Fruit fly (Drosophila melanogaster): ENCODE data around the gene RpL34a.
A peak's percentile ranks its signal among the peaks of the same experiment; 100 is the strongest.

RpL34a gene

dm6 chr3R:26099238-26099637, 40.2 kb upstream of the RpL34a start (continued):
- no peak for TF ChIP-seq pum (GFP tag; optimal IDR thresholded peaks at IDR 0.05)
- TF ChIP-seq CG13624 (GFP tag; optimal IDR thresholded peaks at IDR 0.05): peak; percentile 5
- TF ChIP-seq Aef1 (GFP tag; IDR thresholded peaks at IDR 0.05): 0 out of 3 replicates have a peak, but pooled peaks have one; percentile 6
- TF ChIP-seq mam (GFP tag; optimal IDR thresholded peaks at IDR 0.05): peak; percentile 26
- TF ChIP-seq lbe (GFP tag; optimal IDR thresholded peaks at IDR 0.05): no peak
- peak; percentile 25 for TF ChIP-seq Dip3 (GFP tag; optimal IDR thresholded peaks at IDR 0.05)
- TF ChIP-seq CG12769 (tag; optimal IDR thresholded peaks at IDR 0.05): peak; percentile 61
- TF ChIP-seq Opbp (GFP tag; IDR thresholded peaks at IDR 0.05; ENCODE audit: partially characterized antibody): no peak
- no peak for TF ChIP-seq en (GFP tag; optimal IDR thresholded peaks at IDR 0.05)
- peak; percentile 24 for TF ChIP-seq Antp (GFP tag; optimal IDR thresholded peaks at IDR 0.05)
- no peak for TF ChIP-seq CG16863 (GFP tag; optimal IDR thresholded peaks at IDR 0.05)
- peak; percentile 8 for TF ChIP-seq CG10543 (GFP tag; optimal IDR thresholded peaks at IDR 0.05)
- no peak for TF ChIP-seq schlank (tag; optimal IDR thresholded peaks at IDR 0.05)
- TF ChIP-seq Hsf (GFP tag; optimal IDR thresholded peaks at IDR 0.05): peak; percentile 35
- TF ChIP-seq CG1233 (GFP tag; optimal IDR thresholded peaks at IDR 0.05): no peak
- TF ChIP-seq CG14050 (GFP tag; IDR thresholded peaks at IDR 0.05): no peak
- no peak for TF ChIP-seq CG10274 (GFP tag; optimal IDR thresholded peaks at IDR 0.05)
- no peak for TF ChIP-seq trh (GFP tag; optimal IDR thresholded peaks at IDR 0.05)
- peak; percentile 34 for TF ChIP-seq kay (GFP tag; optimal IDR thresholded peaks at IDR 0.05)
- no peak for TF ChIP-seq Bgb (GFP tag; IDR thresholded peaks at IDR 0.05; ENCODE audit: partially characterized antibody)
- TF ChIP-seq Trl (optimal IDR thresholded peaks at IDR 0.05): peak in 1 of 2 experiments; percentile 22
- no peak for TF ChIP-seq Trl (GFP tag; optimal IDR thresholded peaks at IDR 0.05)
- TF ChIP-seq bigmax (GFP tag; optimal IDR thresholded peaks at IDR 0.05): no peak
- TF ChIP-seq CG33213 (GFP tag; optimal IDR thresholded peaks at IDR 0.05): peak; percentile 5
- 0 out of 2 replicates have a peak, but pooled peaks have one; percentile 0 for TF ChIP-seq CG7372 (GFP tag; IDR thresholded peaks at IDR 0.05)
- no peak for TF ChIP-seq al (GFP tag; IDR thresholded peaks at IDR 0.05)
- TF ChIP-seq mirr (GFP tag; optimal IDR thresholded peaks at IDR 0.05): peak; percentile 41
- peak; percentile 7 for TF ChIP-seq ab (GFP tag; optimal IDR thresholded peaks at IDR 0.05)
- no peak for TF ChIP-seq CG13775 (GFP tag; optimal IDR thresholded peaks at IDR 0.05)
- peak; percentile 7; the same call in 1 of the 2 replicates for TF ChIP-seq CG31441 (GFP tag; IDR thresholded peaks at IDR 0.05)
- no peak for TF ChIP-seq CG8359 (GFP tag; optimal IDR thresholded peaks at IDR 0.05; ENCODE audit: borderline replicate concordance)
- TF ChIP-seq her (GFP tag; optimal IDR thresholded peaks at IDR 0.05): peak; percentile 23
- no peak for TF ChIP-seq C15 (GFP tag; IDR thresholded peaks at IDR 0.05)
- no peak for TF ChIP-seq CG17568 (GFP tag; optimal IDR thresholded peaks at IDR 0.05)
- TF ChIP-seq zfh2 (GFP tag; optimal IDR thresholded peaks at IDR 0.05): peak; percentile 23
- no peak for TF ChIP-seq CG6683 (GFP tag; optimal IDR thresholded peaks at IDR 0.05)
- TF ChIP-seq Adf1 (GFP tag; IDR thresholded peaks at IDR 0.05): no peak
- TF ChIP-seq zen (tag; optimal IDR thresholded peaks at IDR 0.05): no peak
- TF ChIP-seq CG12071 (GFP tag; optimal IDR thresholded peaks at IDR 0.05): peak; percentile 46
- peak; percentile 33 for TF ChIP-seq HLH54F (GFP tag; optimal IDR thresholded peaks at IDR 0.05)
- no peak for TF ChIP-seq zf30C (GFP tag; optimal IDR thresholded peaks at IDR 0.05)
- peak; percentile 18; the same call in 1 of the 2 replicates for TF ChIP-seq dimm (GFP tag; IDR thresholded peaks at IDR 0.05)
- TF ChIP-seq HLH4C (GFP tag; IDR thresholded peaks at IDR 0.05; ENCODE audit: partially characterized antibody): no peak
- no peak for TF ChIP-seq gro (GFP tag; optimal IDR thresholded peaks at IDR 0.05)
- TF ChIP-seq HmgZ (tag; optimal IDR thresholded peaks at IDR 0.05): peak; percentile 3
- no peak for TF ChIP-seq amos (GFP tag; IDR thresholded peaks at IDR 0.05; ENCODE audit: partially characterized antibody)
- no peak for TF ChIP-seq chif (GFP tag; optimal IDR thresholded peaks at IDR 0.05)
- no peak for TF ChIP-seq TFAM (GFP tag; optimal IDR thresholded peaks at IDR 0.05)
- no peak for TF ChIP-seq chn (GFP tag; optimal IDR thresholded peaks at IDR 0.05)
- TF ChIP-seq CG15514 (GFP tag; optimal IDR thresholded peaks at IDR 0.05): no peak
- no peak for TF ChIP-seq CG11723 (GFP tag; optimal IDR thresholded peaks at IDR 0.05)
- TF ChIP-seq Bteb2 (GFP tag; optimal IDR thresholded peaks at IDR 0.05): peak; percentile 38
